Worm (Caenorhabditis elegans): ENCODE data around the gene ptr-18.

The ptr-18 gene

DNA sequence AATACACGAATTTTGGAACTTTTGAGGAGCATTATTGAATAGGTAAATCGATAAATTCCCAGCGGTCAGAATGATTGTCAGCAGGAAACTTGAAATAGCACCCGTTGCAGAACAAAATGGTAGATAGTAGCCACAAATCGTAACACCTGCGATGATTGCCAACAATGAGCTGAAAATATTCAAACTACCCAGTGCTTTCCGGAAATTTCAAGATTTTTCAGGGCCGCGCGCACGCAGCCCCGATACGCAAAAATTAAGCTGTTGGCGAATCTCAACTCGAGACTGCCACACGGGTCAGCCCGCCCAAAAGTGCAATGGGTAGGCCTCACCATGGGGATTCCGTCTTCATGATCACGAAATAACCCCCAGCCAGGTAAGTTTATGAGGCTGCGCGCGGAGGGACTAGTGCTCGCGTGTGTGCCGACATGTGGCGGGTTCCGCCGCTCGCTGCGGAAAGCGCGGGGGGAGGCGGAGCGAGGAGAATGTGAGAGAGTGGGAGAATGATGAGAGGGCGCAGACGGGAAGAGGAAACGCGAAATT lies 20.7 kb upstream of the ptr-18 start (continued):
- peak; percentile 76 for TF ChIP-seq tbx-9 (tag; optimal IDR thresholded peaks at IDR 0.05; ENCODE audit: borderline replicate concordance)
- TF ChIP-seq attf-5 (GFP tag; optimal IDR thresholded peaks at IDR 0.05), result peak; percentile 84
- TF ChIP-seq madf-10 (tag; optimal IDR thresholded peaks at IDR 0.05), result peak; percentile 91
- TF ChIP-seq repo-1 (tag; optimal IDR thresholded peaks at IDR 0.05), result peak; percentile 98
- TF ChIP-seq ztf-25 (GFP tag; IDR thresholded peaks at IDR 0.05), result peak; percentile 91
- TF ChIP-seq akir-1 (GFP tag; optimal IDR thresholded peaks at IDR 0.05), result peak; percentile 69
- TF ChIP-seq F55B11.4 (tag; optimal IDR thresholded peaks at IDR 0.05; ENCODE audit: borderline replicate concordance, insufficient read depth), result no peak
- peak in 2 of 3 experiments; percentile 63 to 79 for TF ChIP-seq lin-35 (GFP tag; optimal IDR thresholded peaks at IDR 0.05)
- TF ChIP-seq lin-40 (tag; optimal IDR thresholded peaks at IDR 0.05), result peak; percentile 97
- peak; percentile 99 for TF ChIP-seq D2030.7 (GFP tag; IDR thresholded peaks at IDR 0.05)
- peak; percentile 91 for TF ChIP-seq rcor-1 (GFP tag; IDR thresholded peaks at IDR 0.05)
- peak; percentile 89 for TF ChIP-seq lin-54 (GFP tag; optimal IDR thresholded peaks at IDR 0.05)
- TF ChIP-seq attf-6 (GFP tag; IDR thresholded peaks at IDR 0.05), result peak; percentile 99
- peak; percentile 98 for TF ChIP-seq snpc-1.1 (tag; optimal IDR thresholded peaks at IDR 0.05; ENCODE audit: insufficient read depth)
- TF ChIP-seq B0261.1 (tag; optimal IDR thresholded peaks at IDR 0.05), result peak; percentile 52
- peak; percentile 89 for TF ChIP-seq B0035.1 (tag; optimal IDR thresholded peaks at IDR 0.05)
- TF ChIP-seq ceh-58 (GFP tag; IDR thresholded peaks at IDR 0.05), result 0 out of 2 replicates have a peak, but pooled peaks have one; percentile 26
- peak; percentile 5 for TF ChIP-seq unc-62 (GFP tag; optimal IDR thresholded peaks at IDR 0.05)
- peak; percentile 96 for TF ChIP-seq Y95B8A.8 (GFP tag; IDR thresholded peaks at IDR 0.05)
- peak; percentile 97 for TF ChIP-seq Y56A3A.18 (GFP tag; IDR thresholded peaks at IDR 0.05)
- TF ChIP-seq egl-18 (GFP tag; IDR thresholded peaks at IDR 0.05), result peak; percentile 70; the same call in 1 of the 2 replicates
- peak; percentile 91 for TF ChIP-seq ZK185.1 (tag; optimal IDR thresholded peaks at IDR 0.05; ENCODE audit: poor library complexity, severe bottlenecking)
- TF ChIP-seq hrde-1 (tag; optimal IDR thresholded peaks at IDR 0.05; ENCODE audit: borderline replicate concordance), result peak; percentile 96
- peak; percentile 95 for TF ChIP-seq egl-44 (GFP tag; IDR thresholded peaks at IDR 0.05)
- peak; percentile 86 for TF ChIP-seq F22D6.2 (tag; optimal IDR thresholded peaks at IDR 0.05)
- TF ChIP-seq sea-2 (GFP tag; IDR thresholded peaks at IDR 0.05), result peak; percentile 84; the same call in 1 of the 2 replicates
- peak; percentile 94 for TF ChIP-seq athp-1 (tag; optimal IDR thresholded peaks at IDR 0.05)
- 0 out of 2 replicates have a peak, but pooled peaks have one; percentile 45 for TF ChIP-seq bed-1 (GFP tag; IDR thresholded peaks at IDR 0.05)
- peak; percentile 90 for TF ChIP-seq K11D2.4 (GFP tag; IDR thresholded peaks at IDR 0.05)
- TF ChIP-seq madf-6 (GFP tag; IDR thresholded peaks at IDR 0.05), result peak; percentile 93
- no peak for TF ChIP-seq lag-1 (GFP tag; IDR thresholded peaks at IDR 0.05)
- TF ChIP-seq snpc-4 (GFP tag; optimal IDR thresholded peaks at IDR 0.05), result peak; percentile 98
- TF ChIP-seq snpc-4 (tag; optimal IDR thresholded peaks at IDR 0.05), result peak; percentile 99 to 100 (median 99)
- peak; percentile 99 for TF ChIP-seq F52B5.7 (tag; optimal IDR thresholded peaks at IDR 0.05)
- TF ChIP-seq nhr-120 (GFP tag; IDR thresholded peaks at IDR 0.05), result peak; percentile 39; the same call in 1 of the 2 replicates
- TF ChIP-seq attf-3 (GFP tag; conservative IDR thresholded peaks at IDR 0.05), result peak; percentile 82; the same call in 1 of the 2 replicates
- peak; percentile 89 for TF ChIP-seq mes-4 (tag; optimal IDR thresholded peaks at IDR 0.05)
- peak; percentile 68 for TF ChIP-seq madf-3 (GFP tag; IDR thresholded peaks at IDR 0.05)
- TF ChIP-seq B0336.3 (GFP tag; IDR thresholded peaks at IDR 0.05), result peak; percentile 100
- TF ChIP-seq nhr-27 (tag; optimal IDR thresholded peaks at IDR 0.05), result peak; percentile 49
- peak; percentile 97 for TF ChIP-seq ekl-4 (GFP tag; IDR thresholded peaks at IDR 0.05)
- TF ChIP-seq let-607 (tag; optimal IDR thresholded peaks at IDR 0.05), result peak; percentile 81 to 90
- TF ChIP-seq ztf-6 (GFP tag; IDR thresholded peaks at IDR 0.05), result peak; percentile 56; the same call in 1 of the 2 replicates
- TF ChIP-seq pha-4 (tag; optimal IDR thresholded peaks at IDR 0.05), result no peak
- TF ChIP-seq dpl-1 (GFP tag; optimal IDR thresholded peaks at IDR 0.05), result peak; percentile 53
